ENCODE assay signal across 4 fruit fly cellular contexts in the genomic region with DNA sequence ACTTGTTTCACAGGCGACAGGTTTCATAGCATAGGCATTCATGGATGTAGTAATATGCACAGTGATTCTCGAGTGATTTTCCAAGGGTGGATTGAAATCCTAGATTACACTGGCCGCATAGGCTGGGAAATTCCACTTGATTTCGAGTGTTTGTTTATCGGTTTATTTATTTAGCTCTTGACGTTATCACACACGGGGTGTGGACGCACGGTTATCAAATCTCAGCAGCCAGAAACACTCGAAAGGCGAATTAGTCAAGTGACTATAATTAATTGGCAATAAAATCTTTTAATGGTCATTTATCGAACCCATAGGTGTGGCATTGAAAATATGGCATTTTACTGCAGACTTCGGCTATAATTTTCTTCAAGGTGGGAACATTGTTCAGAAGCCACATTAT.
TF ChIP-seq lines count a peak whose summit lies in the region.

No protein-coding gene starts in this region.

- TF ChIP-seq CTCF in whole organism, embryonic (GFP tag; optimal IDR thresholded peaks at IDR 0.05; lab: Kevin White, UChicago): no peak

TF ChIP-seq in whole organism, adult, 20 proteins besides CTCF, POLR2A, EP300 and RAD21:
- TF ChIP-seq Hr96 (GFP tag; optimal IDR thresholded peaks at IDR 0.05; lab: Kevin White, UChicago) (peak; percentile 1), cic (GFP tag; optimal IDR thresholded peaks at IDR 0.05; lab: Kevin White, UChicago) (peak; percentile 22), CG14711 (tag; optimal IDR thresholded peaks at IDR 0.05; lab: Kevin White, UChicago) (no peak)
TF ChIP-seq in whole organism, adult: peak in this region for 2.

TF ChIP-seq in whole organism, embryonic, 481 proteins besides CTCF, POLR2A, EP300 and RAD21:
- TF ChIP-seq CG8359 (GFP tag; optimal IDR thresholded peaks at IDR 0.05; lab: Kevin White, UChicago; ENCODE audit: borderline replicate concordance): no peak
- TF ChIP-seq NfI (GFP tag; optimal IDR thresholded peaks at IDR 0.05; lab: Kevin White, UChicago): peak; percentile 14
- no peak for TF ChIP-seq CG33213 (GFP tag; optimal IDR thresholded peaks at IDR 0.05; lab: Kevin White, UChicago)
- peak; percentile 26; the same call in 1 of the 2 replicates for TF ChIP-seq Drgx (GFP tag; IDR thresholded peaks at IDR 0.05; lab: Robert Waterston, UW)
- TF ChIP-seq Med (GFP tag; lab: Kevin White, UChicago): peak; percentile 39
- TF ChIP-seq CG8765 (GFP tag; IDR thresholded peaks at IDR 0.05; lab: Robert Waterston, UW): no peak
- peak; percentile 6 for TF ChIP-seq Hey (tag; optimal IDR thresholded peaks at IDR 0.05; lab: Kevin White, UChicago)
- TF ChIP-seq Xrp1 (GFP tag; IDR thresholded peaks at IDR 0.05; lab: Robert Waterston, UW): 0 out of 2 replicates have a peak, but pooled peaks have one; percentile 9
- TF ChIP-seq unpg (GFP tag; optimal IDR thresholded peaks at IDR 0.05; lab: Kevin White, UChicago): peak; percentile 10
- peak; percentile 94 for TF ChIP-seq exex (tag; optimal IDR thresholded peaks at IDR 0.05; lab: Kevin White, UChicago)
- 0 out of 2 replicates have a peak, but pooled peaks have one; percentile 23 for TF ChIP-seq Atf6 (GFP tag; IDR thresholded peaks at IDR 0.05; lab: Robert Waterston, UW)
- TF ChIP-seq vnd (GFP tag; IDR thresholded peaks at IDR 0.05; lab: Robert Waterston, UW; ENCODE audit: partially characterized antibody): peak; percentile 71
- peak; percentile 76 for TF ChIP-seq Vsx1 (GFP tag; optimal IDR thresholded peaks at IDR 0.05; lab: Kevin White, UChicago)
- TF ChIP-seq gro (GFP tag; optimal IDR thresholded peaks at IDR 0.05; lab: Kevin White, UChicago): peak; percentile 25
- TF ChIP-seq GATAe (GFP tag; conservative IDR thresholded peaks at IDR 0.05; lab: Robert Waterston, UW): peak; percentile 70; the same call in 1 of the 2 replicates
- TF ChIP-seq gsb (GFP tag; IDR thresholded peaks at IDR 0.05; lab: Robert Waterston, UW): no peak
- no peak for TF ChIP-seq CG8290 (GFP tag; optimal IDR thresholded peaks at IDR 0.05; lab: Kevin White, UChicago)
- TF ChIP-seq CG8290 (tag; optimal IDR thresholded peaks at IDR 0.05; lab: Kevin White, UChicago): peak in 1 of 2 experiments; percentile 11
- peak; percentile 78 for TF ChIP-seq grn (GFP tag; optimal IDR thresholded peaks at IDR 0.05; lab: Kevin White, UChicago)
- peak; percentile 34 for TF ChIP-seq CG34376 (GFP tag; optimal IDR thresholded peaks at IDR 0.05; lab: Kevin White, UChicago)
- TF ChIP-seq sens-2 (GFP tag; IDR thresholded peaks at IDR 0.05; lab: Robert Waterston, UW): peak; percentile 65
- TF ChIP-seq HmgZ (tag; optimal IDR thresholded peaks at IDR 0.05; lab: Kevin White, UChicago): peak; percentile 2
- peak; percentile 50 for TF ChIP-seq sens (GFP tag; lab: Kevin White, UChicago)
- TF ChIP-seq CG8388 (GFP tag; optimal IDR thresholded peaks at IDR 0.05; lab: Kevin White, UChicago): no peak
- peak; percentile 87 for TF ChIP-seq sug (tag; optimal IDR thresholded peaks at IDR 0.05; lab: Kevin White, UChicago)

TF ChIP-seq in whole organism, prepupa, 60 proteins besides CTCF, POLR2A, EP300 and RAD21:
- TF ChIP-seq Eip75B (GFP tag; optimal IDR thresholded peaks at IDR 0.05; lab: Kevin White, UChicago) (no peak), OdsH (GFP tag; optimal IDR thresholded peaks at IDR 0.05; lab: Kevin White, UChicago) (no peak), Gug (GFP tag; IDR thresholded peaks at IDR 0.05; lab: Robert Waterston, UW) (no peak), eg (GFP tag; IDR thresholded peaks at IDR 0.05; lab: Robert Waterston, UW) (no peak), CG11762 (GFP tag; optimal IDR thresholded peaks at IDR 0.05; lab: Kevin White, UChicago; ENCODE audit: insufficient read depth) (no peak), fd59A (GFP tag; optimal IDR thresholded peaks at IDR 0.05; lab: Kevin White, UChicago) (no peak), ss (GFP tag; optimal IDR thresholded peaks at IDR 0.05; lab: Kevin White, UChicago) (no peak), Sox102F (GFP tag; optimal IDR thresholded peaks at IDR 0.05; lab: Kevin White, UChicago) (no peak), Met (GFP tag; optimal IDR thresholded peaks at IDR 0.05; lab: Kevin White, UChicago) (no peak), fd85E (GFP tag; optimal IDR thresholded peaks at IDR 0.05; lab: Kevin White, UChicago) (no peak), CG15336 (GFP tag; IDR thresholded peaks at IDR 0.05; lab: Robert Waterston, UW) (no peak), CG8119 (GFP tag; IDR thresholded peaks at IDR 0.05; lab: Robert Waterston, UW) (no peak), Eip78C (GFP tag; lab: Kevin White, UChicago) (peak; percentile 62), Sox14 (GFP tag; optimal IDR thresholded peaks at IDR 0.05; lab: Kevin White, UChicago) (no peak), lz (GFP tag; optimal IDR thresholded peaks at IDR 0.05; lab: Kevin White, UChicago) (no peak), CG32006 (GFP tag; optimal IDR thresholded peaks at IDR 0.05; lab: Kevin White, UChicago) (no peak), CG7368 (GFP tag; optimal IDR thresholded peaks at IDR 0.05; lab: Kevin White, UChicago) (no peak), CG11902 (GFP tag; optimal IDR thresholded peaks at IDR 0.05; lab: Kevin White, UChicago) (no peak), achi (GFP tag; optimal IDR thresholded peaks at IDR 0.05; lab: Kevin White, UChicago) (no peak), fkh (GFP tag; optimal IDR thresholded peaks at IDR 0.05; lab: Kevin White, UChicago) (peak; percentile 79), CG11294 (GFP tag; IDR thresholded peaks at IDR 0.05; lab: Robert Waterston, UW) (no peak), CG6163 (GFP tag; IDR thresholded peaks at IDR 0.05; lab: Robert Waterston, UW) (0 out of 3 replicates have a peak, but pooled peaks have one; percentile 28), svp (GFP tag; lab: Kevin White, UChicago) (no peak)

TF ChIP-seq in whole organism, pupa, 21 proteins besides CTCF, POLR2A, EP300 and RAD21:
- peak; percentile 43; the same call in 1 of the 3 replicates for TF ChIP-seq fd96Ca (GFP tag; IDR thresholded peaks at IDR 0.05; lab: Robert Waterston, UW)
- TF ChIP-seq rn (GFP tag; IDR thresholded peaks at IDR 0.05; lab: Robert Waterston, UW): no peak
- peak; percentile 7; the same call in 1 of the 2 replicates for TF ChIP-seq CG12605 (GFP tag; IDR thresholded peaks at IDR 0.05; lab: Robert Waterston, UW)
- peak; percentile 18 for TF ChIP-seq CG8301 (tag; optimal IDR thresholded peaks at IDR 0.05; lab: Kevin White, UChicago)
- 0 out of 3 replicates have a peak, but pooled peaks have one; percentile 36 for TF ChIP-seq CG4496 (GFP tag; IDR thresholded peaks at IDR 0.05; lab: Robert Waterston, UW)
- TF ChIP-seq Ets98B (GFP tag; IDR thresholded peaks at IDR 0.05; lab: Robert Waterston, UW): peak; percentile 22
- TF ChIP-seq CG10348 (GFP tag; IDR thresholded peaks at IDR 0.05; lab: Robert Waterston, UW): no peak
- TF ChIP-seq Pif1A (GFP tag; optimal IDR thresholded peaks at IDR 0.05; lab: Kevin White, UChicago): no peak
- TF ChIP-seq gl (tag; optimal IDR thresholded peaks at IDR 0.05; lab: Kevin White, UChicago): no peak
- TF ChIP-seq D1 (tag; optimal IDR thresholded peaks at IDR 0.05; lab: Kevin White, UChicago): no peak
- TF ChIP-seq Snoo (tag; optimal IDR thresholded peaks at IDR 0.05; lab: Kevin White, UChicago): no peak
- TF ChIP-seq CG8159 (tag; optimal IDR thresholded peaks at IDR 0.05; lab: Kevin White, UChicago): no peak
- TF ChIP-seq CG14655 (GFP tag; optimal IDR thresholded peaks at IDR 0.05; lab: Kevin White, UChicago): peak; percentile 3
- TF ChIP-seq CG9948 (tag; optimal IDR thresholded peaks at IDR 0.05; lab: Kevin White, UChicago): no peak
